5 worm cellular contexts compared by ENCODE assay signal in the genomic region with DNA sequence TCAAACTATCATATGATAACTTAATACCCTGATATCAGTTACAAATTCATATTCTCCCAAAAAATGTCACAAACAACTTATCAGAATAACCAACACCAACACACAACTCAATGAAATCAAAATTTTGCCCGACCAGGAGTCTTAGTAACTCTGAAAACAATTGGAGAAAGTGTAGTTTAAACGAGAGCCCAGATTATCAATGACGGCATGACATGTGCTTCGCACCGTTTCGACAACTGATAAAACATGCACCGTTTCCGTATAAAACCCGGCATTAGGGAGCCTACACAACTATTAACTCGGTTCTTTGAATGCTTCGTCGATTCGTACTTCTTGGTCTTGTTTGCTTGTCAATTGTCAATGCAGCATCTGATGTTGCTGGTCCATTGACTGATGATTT.
A peak's percentile ranks its signal among the peaks of the same experiment; 100 is the strongest.
TF ChIP-seq lines count a peak whose summit lies in the region.

Gene fil-1, plus strand, starts transcription at position 219 of the 400 bp plus-strand sequence.

TF ChIP-seq in whole organism, L1 larva, 84 proteins besides CTCF, POLR2A, EP300 and RAD21:
- no peak for TF ChIP-seq mdl-1 (tag; optimal IDR thresholded peaks at IDR 0.05; lab: Kevin White, UChicago)
- peak in 1 of 2 experiments; percentile 17 for TF ChIP-seq lin-35 (GFP tag; optimal IDR thresholded peaks at IDR 0.05; lab: Kevin White, UChicago)
- TF ChIP-seq nhr-47 (tag; optimal IDR thresholded peaks at IDR 0.05; lab: Kevin White, UChicago) = no peak
- TF ChIP-seq nhr-20 (tag; optimal IDR thresholded peaks at IDR 0.05; lab: Kevin White, UChicago) = peak; percentile 30
- peak; percentile 68 for TF ChIP-seq elt-2 (tag; optimal IDR thresholded peaks at IDR 0.05; lab: Kevin White, UChicago)

TF ChIP-seq in whole organism, L2 larva, 48 proteins besides CTCF, POLR2A, EP300 and RAD21:
- TF ChIP-seq unc-55 (GFP tag; optimal IDR thresholded peaks at IDR 0.05; lab: Kevin White, UChicago) = no peak
- TF ChIP-seq fos-1 (tag; optimal IDR thresholded peaks at IDR 0.05; lab: Kevin White, UChicago) = peak; percentile 40
- no peak for TF ChIP-seq lin-11 (tag; optimal IDR thresholded peaks at IDR 0.05; lab: Kevin White, UChicago)
- peak; percentile 60 for TF ChIP-seq sma-9 (GFP tag; optimal IDR thresholded peaks at IDR 0.05; lab: Kevin White, UChicago)
- no peak for TF ChIP-seq sma-9 (tag; optimal IDR thresholded peaks at IDR 0.05; lab: Kevin White, UChicago)

TF ChIP-seq in whole organism, L3 larva, 47 proteins besides CTCF, POLR2A, EP300 and RAD21:
- TF ChIP-seq skn-1 (tag; optimal IDR thresholded peaks at IDR 0.05; lab: Kevin White, UChicago) (no peak), elt-2 (tag; optimal IDR thresholded peaks at IDR 0.05; lab: Kevin White, UChicago) (peak; percentile 74), pha-4 (tag; optimal IDR thresholded peaks at IDR 0.05; lab: Kevin White, UChicago) (peak; percentile 19)
TF ChIP-seq in whole organism, L3 larva: peak in this region for 2.

TF ChIP-seq in whole organism, L4 larva, 104 proteins besides CTCF, POLR2A, EP300 and RAD21:
- no peak for TF ChIP-seq nhr-41 (GFP tag; IDR thresholded peaks at IDR 0.05; lab: Robert Waterston, UW)
- no peak for TF ChIP-seq gei-8 (GFP tag; optimal IDR thresholded peaks at IDR 0.05; lab: Kevin White, UChicago)
- no peak for TF ChIP-seq ctbp-1 (GFP tag; IDR thresholded peaks at IDR 0.05; lab: Robert Waterston, UW)
- TF ChIP-seq dve-1 (tag; optimal IDR thresholded peaks at IDR 0.05; lab: Kevin White, UChicago; ENCODE audit: insufficient read depth) = peak; percentile 26
- TF ChIP-seq lim-7 (GFP tag; IDR thresholded peaks at IDR 0.05; lab: Robert Waterston, UW) = no peak
- no peak for TF ChIP-seq ama-1 (optimal IDR thresholded peaks at IDR 0.05; lab: Kevin White, UChicago)
- no peak for TF ChIP-seq daf-16 (GFP tag; optimal IDR thresholded peaks at IDR 0.05; lab: Kevin White, UChicago)
- TF ChIP-seq daf-16 (tag; optimal IDR thresholded peaks at IDR 0.05; lab: Kevin White, UChicago) = peak; percentile 88
- no peak for TF ChIP-seq ces-1 (GFP tag; optimal IDR thresholded peaks at IDR 0.05; lab: Kevin White, UChicago)
- peak; percentile 65 for TF ChIP-seq dmd-6 (GFP tag; IDR thresholded peaks at IDR 0.05; lab: Robert Waterston, UW)
- no peak for TF ChIP-seq Y5F2A.4 (GFP tag; optimal IDR thresholded peaks at IDR 0.05; lab: Kevin White, UChicago)
- TF ChIP-seq egl-27 (tag; optimal IDR thresholded peaks at IDR 0.05; lab: Kevin White, UChicago) = no peak
- no peak for TF ChIP-seq T20F7.1 (GFP tag; optimal IDR thresholded peaks at IDR 0.05; lab: Kevin White, UChicago)
- TF ChIP-seq hlh-11 (tag; optimal IDR thresholded peaks at IDR 0.05; lab: Kevin White, UChicago) = peak; percentile 34
- peak; percentile 52 for TF ChIP-seq mxl-3 (GFP tag; optimal IDR thresholded peaks at IDR 0.05; lab: Kevin White, UChicago)
- no peak for TF ChIP-seq unc-130 (GFP tag; optimal IDR thresholded peaks at IDR 0.05; lab: Kevin White, UChicago)
- no peak for TF ChIP-seq set-16 (GFP tag; IDR thresholded peaks at IDR 0.05; lab: Robert Waterston, UW)
- peak; percentile 59 for TF ChIP-seq nhr-28 (tag; optimal IDR thresholded peaks at IDR 0.05; lab: Kevin White, UChicago)
- TF ChIP-seq mes-2 (tag; optimal IDR thresholded peaks at IDR 0.05; lab: Kevin White, UChicago; ENCODE audit: poor library complexity, severe bottlenecking) = no peak
- no peak for TF ChIP-seq lin-13 (GFP tag; optimal IDR thresholded peaks at IDR 0.05; lab: Kevin White, UChicago)

TF ChIP-seq in whole organism, young adult, 124 proteins besides CTCF, POLR2A, EP300 and RAD21:
- peak; percentile 22 for TF ChIP-seq nhr-80 (tag; optimal IDR thresholded peaks at IDR 0.05; lab: Kevin White, UChicago)
- TF ChIP-seq somi-1 (GFP tag; optimal IDR thresholded peaks at IDR 0.05; lab: Kevin White, UChicago) = no peak
